Worm (Caenorhabditis elegans) whole organism, L2 larva: ENCODE measurements around the gene pgm-3.

Experiments used
- alr-1 ChIP-seq: fragments of 150-350 bp; optimal IDR thresholded peaks from 2 replicates; lab custom pipeline; 2014; ENCODE audit warnings: missing biosample characterization, missing genetic modification characterization
- ama-1 ChIP-seq: fragments of 150-350 bp; optimal IDR thresholded peaks from 2 replicates; lab custom pipeline; 2018; ENCODE audit warnings: inconsistent platforms
- lin-11 ChIP-seq: fragments of 150-350 bp; sonication (generic microtip); optimal IDR thresholded peaks from 2 replicates; lab custom pipeline; 2014; ENCODE audit warnings: missing biosample characterization, missing genetic modification characterization, inconsistent platforms, mixed read lengths
- lsy-2 ChIP-seq, 2 experiments: fragments of 150-350 bp in 1 of 2; sonication (generic microtip) in 1 of 2; optimal IDR thresholded peaks; 2 replicates each; lab custom pipeline; 2014 to 2017; ENCODE audit warnings: missing biosample characterization in 2 of 2, missing genetic modification characterization in 2 of 2
- mbf-1 ChIP-seq: sonication (generic microtip); optimal IDR thresholded peaks from 2 replicates; lab custom pipeline; 2017; ENCODE audit warnings: missing biosample characterization, missing genetic modification characterization
- nhr-11 ChIP-seq: fragments of 150-350 bp; optimal IDR thresholded peaks from 2 replicates; lab custom pipeline; 2014; ENCODE audit warnings: missing biosample characterization, missing genetic modification characterization
- nhr-23 ChIP-seq: fragments of 150-350 bp; optimal IDR thresholded peaks from 2 replicates; lab custom pipeline; 2014; ENCODE audit warnings: missing biosample characterization, missing genetic modification reagents, missing genetic modification characterization
- snpc-4 ChIP-seq: fragments of 150-350 bp; optimal IDR thresholded peaks from 2 replicates; lab custom pipeline; 2014; ENCODE audit warnings: missing biosample characterization, missing genetic modification characterization
- unc-39 ChIP-seq: fragments of 150-350 bp; optimal IDR thresholded peaks from 2 replicates; lab custom pipeline; 2014; ENCODE audit warnings: missing biosample characterization, missing genetic modification characterization
- unc-55 ChIP-seq: fragments of 150-350 bp; sonication (generic microtip); optimal IDR thresholded peaks from 3 replicates; lab custom pipeline; 2014; ENCODE audit warnings: missing biosample characterization, missing genetic modification reagents, missing genetic modification characterization
- zag-1 ChIP-seq: fragments of 150-350 bp; optimal IDR thresholded peaks from 2 replicates; lab custom pipeline; 2014; ENCODE audit warnings: missing biosample characterization, missing genetic modification characterization

DNA sequence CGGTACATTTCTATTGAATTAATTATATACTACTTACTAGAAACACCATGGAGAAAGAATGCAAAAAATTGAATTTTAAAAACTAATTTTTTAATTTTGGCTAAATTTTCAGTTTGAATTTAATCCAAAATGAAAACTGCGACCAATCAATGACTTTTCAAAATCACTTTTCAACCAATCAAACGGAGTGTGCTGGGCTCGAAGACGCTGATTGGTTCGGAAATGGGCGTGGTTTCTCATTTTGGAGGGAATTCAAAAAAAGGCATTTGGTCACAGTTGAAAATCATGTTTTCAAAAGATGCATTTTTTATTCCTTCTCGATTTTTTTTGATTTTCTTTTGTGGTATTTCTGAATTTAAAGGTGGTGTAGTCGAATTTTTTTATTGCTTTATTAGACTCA, 23.4 kb downstream of the pgm-3 start:
- TF ChIP-seq lsy-2 (tag; optimal IDR thresholded peaks at IDR 0.05; lab: Kevin White, UChicago) (no peak), nhr-11 (tag; lab: Kevin White, UChicago) (no peak), unc-39 (tag; lab: Kevin White, UChicago) (no peak), ama-1 (lab: Kevin White, UChicago) (no peak), unc-55 (GFP tag; lab: Kevin White, UChicago) (no peak), snpc-4 (tag; lab: Kevin White, UChicago) (no peak), lin-11 (tag; lab: Kevin White, UChicago) (no peak), alr-1 (tag; lab: Kevin White, UChicago) (no peak), mbf-1 (tag; lab: Kevin White, UChicago) (no peak), nhr-23 (no peak), zag-1 (tag; lab: Kevin White, UChicago) (no peak)
